Fruit fly (Drosophila melanogaster) whole organism, embryonic: ENCODE data around the gene AANATL3.
A peak's percentile ranks its signal among the peaks of the same experiment; 100 is the strongest.

Source experiments
- Atf6 ChIP-seq: fragments of 200-800 bp; sonication (Bioruptor generic); IDR thresholded peaks from 2 replicates; pipeline ENCODE4 v1.3.6; 2022; ENCODE audit warnings: missing biosample characterization, missing genetic modification characterization
- CG10462 ChIP-seq: fragments of 200-800 bp; sonication (Bioruptor generic); optimal IDR thresholded peaks from 2 replicates; lab custom pipeline; 2016; ENCODE audit warnings: missing biosample characterization, missing genetic modification characterization
- CG11456 ChIP-seq: fragments of 200-800 bp; sonication (Bioruptor generic); IDR thresholded peaks from 3 replicates; pipeline ENCODE4 v1.3.6; 2022; ENCODE audit warnings: missing biosample characterization, missing genetic modification characterization
- CG12219 ChIP-seq: fragments of 200-800 bp; sonication (Bioruptor generic); optimal IDR thresholded peaks from 3 replicates; lab custom pipeline; 2018; ENCODE audit warnings: missing biosample characterization, mild to moderate bottlenecking, missing genetic modification characterization
- CG12299 ChIP-seq: fragments of 200-800 bp; sonication (Bioruptor generic); optimal IDR thresholded peaks from 2 replicates; lab custom pipeline; 2018; ENCODE audit warnings: missing biosample characterization, mild to moderate bottlenecking, missing genetic modification characterization
- CG12769 ChIP-seq: fragments of 200-800 bp; sonication (Bioruptor generic); optimal IDR thresholded peaks from 2 replicates; lab custom pipeline; 2019; ENCODE audit warnings: missing biosample characterization, mild to moderate bottlenecking, missing genetic modification characterization, moderate library complexity
- CG14860 ChIP-seq: fragments of 200-800 bp; sonication (Bioruptor generic); IDR thresholded peaks from 3 replicates; pipeline ENCODE4 v1.3.6; 2022; ENCODE audit warnings: missing biosample characterization, missing genetic modification characterization; ENCODE audit not compliant: partially characterized antibody
- CG3163 ChIP-seq: fragments of 200-800 bp; sonication (Bioruptor generic); optimal IDR thresholded peaks from 3 replicates; lab custom pipeline; 2016; ENCODE audit warnings: missing biosample characterization, missing genetic modification characterization
- CG33557 ChIP-seq: fragments of 200-800 bp; sonication (Bioruptor generic); optimal IDR thresholded peaks from 2 replicates; lab custom pipeline; 2019; ENCODE audit warnings: missing biosample characterization, mild to moderate bottlenecking, missing genetic modification characterization, moderate library complexity
- CG34376 ChIP-seq: fragments of 200-800 bp; sonication (Bioruptor generic); optimal IDR thresholded peaks from 2 replicates; lab custom pipeline; 2018; ENCODE audit warnings: missing biosample characterization, mild to moderate bottlenecking, missing genetic modification characterization
- CG4730 ChIP-seq: fragments of 200-800 bp; sonication (Bioruptor generic); IDR thresholded peaks from 2 replicates; pipeline ENCODE4 v1.3.6; 2022; ENCODE audit warnings: missing biosample characterization, missing genetic modification characterization
- CG5245 ChIP-seq: fragments of 200-800 bp; sonication (Bioruptor generic); optimal IDR thresholded peaks from 3 replicates; lab custom pipeline; 2016; ENCODE audit warnings: missing biosample characterization, missing genetic modification characterization
- CTCF ChIP-seq: fragments of 200-800 bp; sonication (Bioruptor generic); optimal IDR thresholded peaks from 2 replicates; lab custom pipeline; 2017; ENCODE audit warnings: missing biosample characterization, mild to moderate bottlenecking, missing genetic modification characterization, moderate library complexity
- Dad ChIP-seq: fragments of 200-800 bp; sonication (Bioruptor generic); optimal IDR thresholded peaks from 3 replicates; lab custom pipeline; 2016; ENCODE audit warnings: missing biosample characterization, missing genetic modification characterization
- Eip74EF ChIP-seq, 2 experiments: fragments of 200-800 bp in 1 of 2; fragments of >200 bp in 1 of 2; sonication (Bioruptor generic) in 1 of 2; optimal IDR thresholded peaks; 2 replicates each; lab custom pipeline; 2017 to 2019; ENCODE audit warnings: missing biosample characterization in 2 of 2, missing genetic modification characterization in 2 of 2, mild to moderate bottlenecking in 1 of 2, moderate library complexity in 1 of 2
- H2.0 ChIP-seq: fragments of 200-800 bp; sonication (Bioruptor generic); IDR thresholded peaks from 2 replicates; pipeline ENCODE4 v1.3.6; 2022; ENCODE audit warnings: missing biosample characterization, missing genetic modification characterization
- HLH4C ChIP-seq: fragments of 200-800 bp; sonication (Bioruptor generic); IDR thresholded peaks from 3 replicates; pipeline ENCODE4 v1.3.6; 2022; ENCODE audit warnings: missing biosample characterization, missing genetic modification characterization; ENCODE audit not compliant: partially characterized antibody
- Hey ChIP-seq: fragments of 200-800 bp; sonication (Bioruptor generic); optimal IDR thresholded peaks from 3 replicates; lab custom pipeline; 2018; ENCODE audit warnings: missing biosample characterization, mild to moderate bottlenecking, missing genetic modification characterization
- Mrtf ChIP-seq: fragments of 200-800 bp; sonication (Bioruptor generic); IDR thresholded peaks from 3 replicates; pipeline ENCODE4 v1.3.6; 2022; ENCODE audit warnings: missing biosample characterization, missing genetic modification characterization
- NC2β ChIP-seq: fragments of 200-800 bp; sonication (Bioruptor generic); optimal IDR thresholded peaks from 2 replicates; lab custom pipeline; 2016; ENCODE audit warnings: missing biosample characterization, missing genetic modification characterization
- Six4 ChIP-seq: fragments of 200-800 bp; sonication (Bioruptor generic); optimal IDR thresholded peaks from 2 replicates; lab custom pipeline; 2016; ENCODE audit warnings: missing biosample characterization, missing genetic modification characterization
- Sry-δ ChIP-seq: fragments of 200-800 bp; sonication (Bioruptor generic); optimal IDR thresholded peaks from 2 replicates; lab custom pipeline; 2016; ENCODE audit warnings: missing biosample characterization, missing genetic modification characterization
- Ssrp ChIP-seq: fragments of 200-800 bp; sonication (Bioruptor generic); optimal IDR thresholded peaks from 2 replicates; lab custom pipeline; 2018; ENCODE audit warnings: missing biosample characterization, mild to moderate bottlenecking, missing genetic modification characterization, moderate library complexity
- Taf1 ChIP-seq: fragments of 200-800 bp; sonication (Bioruptor generic); IDR thresholded peaks from 2 replicates; pipeline ENCODE4 v1.3.6; 2022; ENCODE audit warnings: missing biosample characterization, missing genetic modification characterization
- Trl ChIP-seq, 3 experiments: fragments of >200 bp in 2 of 3; fragments of 200-800 bp in 1 of 3; sonication (Bioruptor generic) in 1 of 3; optimal IDR thresholded peaks; 2 replicates in 1 of 3; 3 replicates in 2 of 3; lab custom pipeline; 2016 to 2017; ENCODE audit warnings: missing biosample characterization in 1 of 3, missing genetic modification characterization in 1 of 3
- Xrp1 ChIP-seq: fragments of 200-800 bp; sonication (Bioruptor generic); IDR thresholded peaks from 2 replicates; pipeline ENCODE4 v1.3.6; 2022; ENCODE audit warnings: missing biosample characterization, missing genetic modification characterization
- ab ChIP-seq: fragments of 200-800 bp; sonication (Bioruptor generic); optimal IDR thresholded peaks from 2 replicates; lab custom pipeline; 2016; ENCODE audit warnings: missing biosample characterization, missing genetic modification characterization
- ac ChIP-seq: fragments of 200-800 bp; sonication (Bioruptor generic); optimal IDR thresholded peaks from 3 replicates; lab custom pipeline; 2017; ENCODE audit warnings: missing biosample characterization, mild to moderate bottlenecking, missing genetic modification characterization
- al ChIP-seq: fragments of 200-800 bp; sonication (Bioruptor generic); IDR thresholded peaks from 2 replicates; pipeline ENCODE4 v1.3.6; 2022; ENCODE audit warnings: missing biosample characterization, missing genetic modification characterization
- aop ChIP-seq: fragments of 200-800 bp; sonication (Bioruptor generic); IDR thresholded peaks from 2 replicates; pipeline ENCODE4 v1.3.6; 2022; ENCODE audit warnings: missing biosample characterization, missing genetic modification characterization
- ase ChIP-seq: fragments of 200-800 bp; sonication (Bioruptor generic); IDR thresholded peaks from 3 replicates; pipeline ENCODE4 v1.3.6; 2022; ENCODE audit warnings: missing biosample characterization, missing genetic modification characterization
- ash1 ChIP-seq: fragments of 200-800 bp; sonication (Bioruptor generic); optimal IDR thresholded peaks from 2 replicates; lab custom pipeline; 2018; ENCODE audit warnings: missing biosample characterization, mild to moderate bottlenecking, missing genetic modification characterization
- az2 ChIP-seq: fragments of 200-800 bp; sonication (Bioruptor generic); optimal IDR thresholded peaks from 3 replicates; lab custom pipeline; 2016; ENCODE audit warnings: missing biosample characterization, missing genetic modification characterization
- br ChIP-seq: fragments of >200 bp; optimal IDR thresholded peaks from 2 replicates; lab custom pipeline; 2017
- cas ChIP-seq: fragments of 200-800 bp; sonication (Bioruptor generic); IDR thresholded peaks from 2 replicates; pipeline ENCODE4 v1.3.6; 2022; ENCODE audit warnings: missing biosample characterization, missing genetic modification characterization
- ci ChIP-seq: fragments of 200-800 bp; sonication (Bioruptor generic); IDR thresholded peaks from 3 replicates; pipeline ENCODE4 v1.3.6; 2022; ENCODE audit warnings: missing biosample characterization, missing genetic modification characterization
- corto ChIP-seq: fragments of 200-800 bp; sonication (Bioruptor generic); optimal IDR thresholded peaks from 2 replicates; lab custom pipeline; 2016; ENCODE audit warnings: missing biosample characterization, mild to moderate bottlenecking, missing genetic modification characterization, moderate library complexity
- dmrt11E ChIP-seq: fragments of 200-800 bp; sonication (Bioruptor generic); optimal IDR thresholded peaks from 3 replicates; lab custom pipeline; 2018; ENCODE audit warnings: missing biosample characterization, mild to moderate bottlenecking, missing genetic modification characterization, moderate library complexity
- ems ChIP-seq: fragments of 200-800 bp; sonication (Bioruptor generic); optimal IDR thresholded peaks from 3 replicates; lab custom pipeline; 2016; ENCODE audit warnings: missing biosample characterization, missing genetic modification characterization
- esg ChIP-seq: fragments of 200-800 bp; sonication (Bioruptor generic); conservative IDR thresholded peaks from 2 replicates; pipeline ENCODE4 v1.3.6; 2022; ENCODE audit warnings: missing biosample characterization, missing genetic modification characterization
- her ChIP-seq: fragments of 200-800 bp; sonication (Bioruptor generic); optimal IDR thresholded peaks from 2 replicates; lab custom pipeline; 2016; ENCODE audit warnings: missing biosample characterization, missing genetic modification characterization
- mam ChIP-seq: fragments of 200-800 bp; sonication (Bioruptor generic); optimal IDR thresholded peaks from 3 replicates; lab custom pipeline; 2016; ENCODE audit warnings: missing biosample characterization, missing genetic modification characterization
- mld ChIP-seq: fragments of 200-800 bp; sonication (Bioruptor generic); IDR thresholded peaks from 3 replicates; pipeline ENCODE4 v1.3.6; 2022; ENCODE audit warnings: missing biosample characterization, missing genetic modification characterization; ENCODE audit not compliant: partially characterized antibody
- nom ChIP-seq: fragments of 200-800 bp; sonication (Bioruptor generic); optimal IDR thresholded peaks from 2 replicates; lab custom pipeline; 2017; ENCODE audit warnings: missing biosample characterization, missing genetic modification characterization, mild to moderate bottlenecking, moderate library complexity, missing genetic modification reagents
- pb ChIP-seq: fragments of 200-800 bp; sonication (Bioruptor generic); optimal IDR thresholded peaks from 3 replicates; lab custom pipeline; 2016; ENCODE audit warnings: missing biosample characterization, missing genetic modification characterization
- pita ChIP-seq: fragments of 200-800 bp; sonication (Bioruptor generic); optimal IDR thresholded peaks from 2 replicates; lab custom pipeline; 2017; ENCODE audit warnings: missing biosample characterization, mild to moderate bottlenecking, missing genetic modification characterization
- sens-2 ChIP-seq: fragments of 200-800 bp; sonication (Bioruptor generic); IDR thresholded peaks from 2 replicates; pipeline ENCODE4 v1.3.6; 2022; ENCODE audit warnings: missing biosample characterization, missing genetic modification characterization
- tap ChIP-seq: fragments of 200-800 bp; optimal IDR thresholded peaks from 3 replicates; lab custom pipeline; 2019; ENCODE audit warnings: missing biosample characterization, mild to moderate bottlenecking, missing genetic modification characterization, moderate library complexity
- tll ChIP-seq, 2 experiments: fragments of 200-800 bp in 1 of 2; fragments of >200 bp in 1 of 2; sonication (Bioruptor generic) in 1 of 2; optimal IDR thresholded peaks; 2 replicates each; lab custom pipeline; 2017 to 2019; ENCODE audit warnings: missing biosample characterization in 2 of 2, missing genetic modification characterization in 2 of 2, mild to moderate bottlenecking in 1 of 2, moderate library complexity in 1 of 2
- vvl ChIP-seq: fragments of 200-800 bp; sonication (Bioruptor generic); IDR thresholded peaks from 2 replicates; pipeline ENCODE4 v1.3.6; 2022; ENCODE audit warnings: missing biosample characterization, missing genetic modification characterization
- zfh1 ChIP-seq: fragments of 200-800 bp; sonication (Bioruptor generic); IDR thresholded peaks from 3 replicates; pipeline ENCODE4 v1.3.6; 2022; ENCODE audit warnings: missing biosample characterization, missing genetic modification characterization

Gene AANATL3

DNA sequence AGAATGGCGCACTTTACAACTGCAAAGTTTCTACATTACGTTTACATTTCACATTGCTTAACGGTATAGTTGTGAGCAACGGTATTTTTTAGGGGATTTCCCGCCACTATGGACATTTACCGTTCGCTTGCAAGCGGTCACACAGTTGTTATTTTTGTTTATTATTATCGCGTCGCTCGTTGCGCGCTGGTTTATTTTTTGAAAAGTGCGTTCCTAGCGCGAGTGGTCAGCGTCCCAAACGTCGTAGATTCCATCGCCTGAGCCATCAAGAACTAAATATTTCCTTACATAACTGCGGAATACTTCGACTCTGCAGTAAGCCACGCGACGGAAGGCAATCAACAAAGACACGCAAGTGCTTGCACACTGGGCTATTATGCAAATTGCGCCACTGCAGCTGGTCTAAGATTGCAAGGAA is 40.6 kb upstream of the AANATL3 start, which contains the start of gene bwa (continued):
- TF ChIP-seq CG34376 (GFP tag; lab: Kevin White, UChicago) (peak; percentile 10), Ssrp (tag; lab: Kevin White, UChicago) (no peak), CG10462 (GFP tag; lab: Kevin White, UChicago) (peak; percentile 99), ash1 (GFP tag; lab: Kevin White, UChicago) (no peak), vvl (GFP tag; lab: Robert Waterston, UW) (peak; percentile 54; the same call in 1 of the 2 replicates), Xrp1 (GFP tag; lab: Robert Waterston, UW) (no peak), CG3163 (GFP tag; lab: Kevin White, UChicago) (no peak), pb (GFP tag; lab: Kevin White, UChicago) (peak; percentile 2), Mrtf (no peak), sens-2 (no peak), ab (GFP tag; lab: Kevin White, UChicago) (no peak), CG5245 (GFP tag; lab: Kevin White, UChicago) (no peak), CG12769 (tag; lab: Kevin White, UChicago) (no peak), esg (GFP tag; lab: Robert Waterston, UW) (no peak), Trl (optimal IDR thresholded peaks at IDR 0.05; lab: Kevin White, UChicago) (no peak), Trl (GFP tag; optimal IDR thresholded peaks at IDR 0.05; lab: Kevin White, UChicago) (no peak), Sry-δ (peak; percentile 27), nom (GFP tag; lab: Kevin White, UChicago) (peak; percentile 25), zfh1 (GFP tag; lab: Robert Waterston, UW) (peak; percentile 38; the same call in 1 of the 3 replicates)

DNA sequence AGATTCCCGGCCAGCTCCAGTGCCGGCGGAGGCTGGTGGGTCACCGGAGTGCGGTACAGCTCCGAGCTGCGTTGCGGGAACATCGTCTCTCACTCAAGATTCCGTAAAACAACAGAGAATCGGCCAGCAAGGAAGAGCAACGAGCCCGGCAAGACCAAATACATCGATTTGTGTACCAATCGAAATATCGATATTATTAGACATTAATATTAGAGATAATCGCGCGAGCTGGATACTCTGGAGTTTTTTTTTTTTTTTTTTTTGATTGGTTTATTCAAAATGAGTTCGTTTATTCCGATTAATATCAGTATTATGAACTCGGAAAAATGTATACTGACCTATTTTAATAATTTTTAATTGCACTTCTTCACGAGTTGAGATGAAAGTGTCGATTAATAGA is 39.9 kb upstream of the AANATL3 start, which contains the start of gene vls:
vls (minus strand) TSS at position 164 of the 400 bp plus-strand sequence.
- TF ChIP-seq ac (GFP tag; lab: Kevin White, UChicago) (no peak), Ssrp (tag; lab: Kevin White, UChicago) (no peak), tll (GFP tag; optimal IDR thresholded peaks at IDR 0.05; lab: Kevin White, UChicago) (no peak), corto (GFP tag; lab: Kevin White, UChicago) (no peak), az2 (GFP tag; lab: Kevin White, UChicago) (no peak), mam (GFP tag; lab: Kevin White, UChicago) (no peak), CTCF (no peak), al (GFP tag; lab: Robert Waterston, UW) (no peak), mld (0 out of 3 replicates have a peak, but pooled peaks have one; percentile 29), ci (GFP tag; lab: Robert Waterston, UW) (no peak), ems (no peak), HLH4C (GFP tag; lab: Robert Waterston, UW) (peak; percentile 80), CG12299 (no peak), dmrt11E (tag; lab: Kevin White, UChicago) (no peak), Eip74EF (GFP tag; optimal IDR thresholded peaks at IDR 0.05; lab: Kevin White, UChicago) (no peak), CG4730 (GFP tag; lab: Robert Waterston, UW) (no peak), pita (GFP tag; lab: Kevin White, UChicago) (no peak), Taf1 (GFP tag; lab: Robert Waterston, UW) (no peak), aop (GFP tag; lab: Robert Waterston, UW) (no peak), NC2β (no peak), ase (GFP tag; lab: Robert Waterston, UW) (no peak), CG11456 (no peak), tap (tag; lab: Kevin White, UChicago) (no peak), cas (GFP tag; lab: Robert Waterston, UW) (no peak), Hey (tag; lab: Kevin White, UChicago) (no peak), CG10462 (GFP tag; lab: Kevin White, UChicago) (no peak), Dad (GFP tag; lab: Kevin White, UChicago) (no peak), CG12219 (GFP tag; lab: Kevin White, UChicago) (no peak), Six4 (GFP tag; lab: Kevin White, UChicago) (no peak), CG14860 (GFP tag; lab: Robert Waterston, UW) (peak; percentile 73), her (no peak), Atf6 (GFP tag; lab: Robert Waterston, UW) (no peak), CG33557 (GFP tag; lab: Kevin White, UChicago) (no peak), H2.0 (GFP tag; lab: Robert Waterston, UW) (no peak), zfh1 (GFP tag; lab: Robert Waterston, UW) (no peak), br (lab: Kevin White, UChicago) (no peak)
